Worm (Caenorhabditis elegans): ENCODE data around the gene col-147.

- TF ChIP-seq T22C8.4 (GFP tag; IDR thresholded peaks at IDR 0.05) (no peak), ztf-29 (GFP tag; IDR thresholded peaks at IDR 0.05) (no peak), flt-1 (GFP tag; IDR thresholded peaks at IDR 0.05) (no peak), med-1 (GFP tag; optimal IDR thresholded peaks at IDR 0.05; ENCODE audit: insufficient read depth) (no peak), tab-1 (GFP tag; IDR thresholded peaks at IDR 0.05) (no peak), ref-1 (GFP tag; conservative IDR thresholded peaks at IDR 0.05) (no peak), cog-1 (tag; optimal IDR thresholded peaks at IDR 0.05) (no peak)
These were observed 39.4 kb upstream of the col-147 start for ce11 chrV:9672495-9672894.
